Fruit fly (Drosophila melanogaster): ENCODE measurements around the gene tal-AA.

tal-AA gene

DNA sequence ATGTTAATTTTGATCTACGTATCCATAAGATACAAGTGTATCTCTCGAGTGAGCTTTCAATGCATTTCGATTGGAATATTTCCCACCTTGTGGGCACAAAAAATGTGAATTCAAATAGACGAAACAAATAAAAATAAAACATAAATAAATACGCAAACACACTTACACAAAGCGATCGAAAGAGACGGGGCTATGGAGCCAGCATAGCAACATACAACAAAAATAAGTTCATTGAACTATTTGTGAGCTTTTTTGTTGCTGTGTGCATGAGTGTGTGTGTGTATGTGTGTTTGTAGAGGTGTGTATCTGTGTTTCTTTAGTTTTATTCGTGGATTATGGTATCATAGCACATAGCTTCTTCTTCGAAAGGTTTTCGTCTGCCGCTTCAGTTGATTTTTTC lies 7.6 kb downstream of the tal-AA start (continued):
- TF ChIP-seq CG12236 (GFP tag; optimal IDR thresholded peaks at IDR 0.05) (no peak), ATbp (GFP tag; optimal IDR thresholded peaks at IDR 0.05) (peak; percentile 48), CG9727 (GFP tag; optimal IDR thresholded peaks at IDR 0.05) (peak; percentile 31), Asciz (GFP tag; optimal IDR thresholded peaks at IDR 0.05) (peak; percentile 57), CG33557 (GFP tag; optimal IDR thresholded peaks at IDR 0.05) (peak; percentile 7), stc (GFP tag; IDR thresholded peaks at IDR 0.05) (no peak), Stat92E (GFP tag; optimal IDR thresholded peaks at IDR 0.05) (peak in 1 of 3 experiments; percentile 54), CG4360 (GFP tag; IDR thresholded peaks at IDR 0.05) (peak; percentile 48; the same call in 1 of the 2 replicates), CG17385 (GFP tag; optimal IDR thresholded peaks at IDR 0.05) (peak; percentile 32), dmrt99B (tag; optimal IDR thresholded peaks at IDR 0.05) (peak; percentile 16)

- TF ChIP-seq BEAF-32 (GFP tag; optimal IDR thresholded peaks at IDR 0.05) (no peak), CG8388 (GFP tag; optimal IDR thresholded peaks at IDR 0.05) (no peak), sens (GFP tag) (peak; percentile 41), croc (GFP tag; conservative IDR thresholded peaks at IDR 0.05) (no peak), gem (tag; optimal IDR thresholded peaks at IDR 0.05) (peak; percentile 3), gce (GFP tag; IDR thresholded peaks at IDR 0.05) (no peak), Xrp1 (GFP tag; IDR thresholded peaks at IDR 0.05) (peak; percentile 27; the same call in 1 of the 2 replicates), sr (GFP tag; IDR thresholded peaks at IDR 0.05) (no peak), eyg (GFP tag; optimal IDR thresholded peaks at IDR 0.05) (no peak), Spps (tag; optimal IDR thresholded peaks at IDR 0.05) (no peak), Eip74EF (GFP tag; optimal IDR thresholded peaks at IDR 0.05) (peak in 1 of 2 experiments; percentile 7), lilli (GFP tag; optimal IDR thresholded peaks at IDR 0.05) (no peak), luna (GFP tag; optimal IDR thresholded peaks at IDR 0.05) (no peak), sqz (GFP tag; optimal IDR thresholded peaks at IDR 0.05) (no peak), CG10274 (GFP tag; optimal IDR thresholded peaks at IDR 0.05) (no peak), CG32772 (GFP tag; IDR thresholded peaks at IDR 0.05) (no peak), maf-S (GFP tag; optimal IDR thresholded peaks at IDR 0.05) (no peak), bsh (GFP tag; optimal IDR thresholded peaks at IDR 0.05) (peak in 1 of 2 experiments; percentile 9), Hr51 (GFP tag; optimal IDR thresholded peaks at IDR 0.05) (peak in 1 of 2 experiments; percentile 7), CG18011 (GFP tag; optimal IDR thresholded peaks at IDR 0.05) (no peak), CG1529 (GFP tag; optimal IDR thresholded peaks at IDR 0.05) (no peak), CG1024 (GFP tag; IDR thresholded peaks at IDR 0.05) (no peak), CG10543 (GFP tag; optimal IDR thresholded peaks at IDR 0.05) (no peak), CG10267 (tag; optimal IDR thresholded peaks at IDR 0.05) (no peak), otp (GFP tag; IDR thresholded peaks at IDR 0.05) (no peak), Neu2 (GFP tag; optimal IDR thresholded peaks at IDR 0.05; ENCODE audit: borderline replicate concordance) (no peak), abd-A (tag; optimal IDR thresholded peaks at IDR 0.05) (no peak), eve (GFP tag; optimal IDR thresholded peaks at IDR 0.05) (peak in 1 of 2 experiments; percentile 7), Scr (GFP tag; IDR thresholded peaks at IDR 0.05; ENCODE audit: partially characterized antibody) (no peak), pfk (GFP tag; optimal IDR thresholded peaks at IDR 0.05) (no peak), CG11695 (GFP tag; IDR thresholded peaks at IDR 0.05) (no peak), cas (GFP tag; IDR thresholded peaks at IDR 0.05) (no peak), CG10654 (GFP tag; optimal IDR thresholded peaks at IDR 0.05) (no peak)
Measured at dm6 chr3R:13822602-13823220, 9.8 kb downstream of the tal-AA start.
